Worm (Caenorhabditis elegans): ENCODE measurements around the gene pals-25.
A peak's percentile ranks its signal among the peaks of the same experiment; 100 is the strongest.

Gene pals-25

DNA sequence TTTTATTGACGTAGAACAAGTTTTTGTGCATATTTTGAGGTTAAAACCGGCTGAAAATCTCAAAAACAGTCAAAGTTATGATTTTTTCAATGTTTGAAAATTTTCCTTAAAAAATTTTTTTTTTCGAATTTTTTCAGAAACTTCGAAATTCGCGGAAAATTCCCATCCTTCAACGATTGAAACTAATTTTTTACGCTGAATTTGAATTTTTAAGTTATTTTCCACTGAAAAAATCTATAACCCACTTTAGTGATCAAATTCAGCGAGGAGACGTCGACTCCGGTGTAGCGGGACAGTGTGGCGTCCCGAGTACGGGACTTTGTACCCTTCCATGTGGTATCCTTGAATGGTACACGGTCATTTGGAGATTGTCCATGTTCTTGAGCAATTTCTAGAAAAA lies 42.0 kb upstream of the pals-25 start (continued):
- no peak for TF ChIP-seq T26A8.4 (GFP tag; IDR thresholded peaks at IDR 0.05)

DNA sequence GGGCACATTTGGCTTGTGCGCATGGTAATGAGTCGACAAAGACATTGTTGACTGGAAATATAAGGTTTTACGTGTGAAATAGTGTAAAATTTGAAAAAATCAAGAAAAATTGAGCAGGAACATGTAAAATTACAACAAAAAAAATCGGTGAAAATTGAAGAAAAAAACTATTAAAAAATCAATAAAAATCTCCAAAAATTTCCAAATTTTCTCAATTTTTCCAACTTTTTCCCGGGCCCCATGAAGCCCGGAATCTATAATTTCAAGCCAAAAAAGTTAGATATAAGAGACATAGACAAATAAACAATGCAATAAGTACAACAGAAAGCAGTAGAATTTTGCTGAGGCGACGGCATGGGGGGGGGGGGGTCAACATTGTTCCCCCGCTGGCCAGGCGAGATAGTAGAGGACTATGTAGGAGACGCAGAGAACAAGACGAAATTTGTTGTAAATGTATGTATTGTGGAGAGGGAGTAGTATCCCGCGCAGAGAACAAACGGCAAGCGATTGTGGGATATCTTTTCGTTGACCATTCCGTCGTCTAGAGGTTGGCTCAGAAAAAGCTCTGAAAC lies 39.4 kb upstream of the pals-25 start, which contains the start of gene pat-4:
Gene pat-4 (minus strand): TSS at position 51 of the 572 bp plus-strand sequence.
- TF ChIP-seq sdz-12 (GFP tag; optimal IDR thresholded peaks at IDR 0.05): no peak
- no peak for TF ChIP-seq cey-2 (tag; optimal IDR thresholded peaks at IDR 0.05; ENCODE audit: borderline replicate concordance, insufficient read depth)
- TF ChIP-seq mes-2 (tag; optimal IDR thresholded peaks at IDR 0.05; ENCODE audit: poor library complexity, severe bottlenecking): peak; percentile 33
- TF ChIP-seq mdl-1 (tag; optimal IDR thresholded peaks at IDR 0.05): peak in 1 of 2 experiments; percentile 39
- TF ChIP-seq gei-8 (GFP tag; optimal IDR thresholded peaks at IDR 0.05): no peak
- TF ChIP-seq nhr-76 (tag; optimal IDR thresholded peaks at IDR 0.05): no peak
- TF ChIP-seq ZK337.2 (GFP tag; IDR thresholded peaks at IDR 0.05): no peak
- peak; percentile 17 for TF ChIP-seq hlh-11 (tag; optimal IDR thresholded peaks at IDR 0.05)
- peak; percentile 12 for TF ChIP-seq nhr-6 (tag; optimal IDR thresholded peaks at IDR 0.05)
- no peak for TF ChIP-seq lin-29 (GFP tag; IDR thresholded peaks at IDR 0.05)
- TF ChIP-seq snpc-1.2 (GFP tag; IDR thresholded peaks at IDR 0.05): no peak
- 0 out of 2 replicates have a peak, but pooled peaks have one; percentile 28 for TF ChIP-seq dmd-8 (GFP tag; IDR thresholded peaks at IDR 0.05)
- no peak for TF ChIP-seq nhr-102 (tag; optimal IDR thresholded peaks at IDR 0.05)
- 0 out of 2 replicates have a peak, but pooled peaks have one; percentile 31 for TF ChIP-seq pha-4 (GFP tag; IDR thresholded peaks at IDR 0.05)
- TF ChIP-seq pha-4 (tag; optimal IDR thresholded peaks at IDR 0.05): no peak
- TF ChIP-seq mxl-3 (GFP tag; optimal IDR thresholded peaks at IDR 0.05): peak; percentile 64
- no peak for TF ChIP-seq spr-1 (tag; optimal IDR thresholded peaks at IDR 0.05)
- TF ChIP-seq ama-1 (optimal IDR thresholded peaks at IDR 0.05): no peak
- TF ChIP-seq daf-12 (tag; optimal IDR thresholded peaks at IDR 0.05): no peak
- no peak for TF ChIP-seq daf-16 (GFP tag; optimal IDR thresholded peaks at IDR 0.05)
- peak; percentile 21 for TF ChIP-seq daf-16 (tag; optimal IDR thresholded peaks at IDR 0.05)
- peak; percentile 22 for TF ChIP-seq dve-1 (tag; optimal IDR thresholded peaks at IDR 0.05; ENCODE audit: insufficient read depth)
- TF ChIP-seq hmg-1.1 (GFP tag; IDR thresholded peaks at IDR 0.05): peak; percentile 91
- TF ChIP-seq F26F4.8 (GFP tag; conservative IDR thresholded peaks at IDR 0.05): no peak
- no peak for TF ChIP-seq jun-1 (tag; optimal IDR thresholded peaks at IDR 0.05)
- TF ChIP-seq dpl-1 (GFP tag; optimal IDR thresholded peaks at IDR 0.05): no peak
- peak in 1 of 2 experiments; percentile 36 for TF ChIP-seq lsy-2 (tag; optimal IDR thresholded peaks at IDR 0.05)
- TF ChIP-seq lin-13 (GFP tag; optimal IDR thresholded peaks at IDR 0.05): no peak
- TF ChIP-seq mep-1 (tag; optimal IDR thresholded peaks at IDR 0.05): peak; percentile 42
- no peak for TF ChIP-seq nhr-237 (tag; optimal IDR thresholded peaks at IDR 0.05)
- TF ChIP-seq aha-1 (tag): peak; percentile 16
- no peak for TF ChIP-seq fkh-10 (GFP tag; optimal IDR thresholded peaks at IDR 0.05)
- TF ChIP-seq nhr-28 (tag; optimal IDR thresholded peaks at IDR 0.05): no peak
- TF ChIP-seq unc-62 (GFP tag; optimal IDR thresholded peaks at IDR 0.05 in 1 of 2): peak in 1 of 2 experiments; percentile 55
- TF ChIP-seq unc-62 (tag; optimal IDR thresholded peaks at IDR 0.05): no peak
- no peak for TF ChIP-seq pqm-1 (tag; optimal IDR thresholded peaks at IDR 0.05)
- TF ChIP-seq hif-1 (tag; optimal IDR thresholded peaks at IDR 0.05): no peak
- peak; percentile 2 for TF ChIP-seq rbr-2 (tag; optimal IDR thresholded peaks at IDR 0.05)
- TF ChIP-seq lin-39 (tag; optimal IDR thresholded peaks at IDR 0.05): no peak
- TF ChIP-seq dmd-6 (GFP tag; IDR thresholded peaks at IDR 0.05): no peak
- no peak for TF ChIP-seq ceh-32 (tag; optimal IDR thresholded peaks at IDR 0.05; ENCODE audit: poor library complexity)
- no peak for TF ChIP-seq lin-15B (tag; optimal IDR thresholded peaks at IDR 0.05)
